Fruit fly (Drosophila melanogaster) whole organism, prepupa: Measurements from ENCODE around the gene Wdr33.

Experiments
- CG10669 ChIP-seq: fragments of 200-800 bp; sonication (Bioruptor generic); optimal IDR thresholded peaks from 3 replicates; lab custom pipeline; 2018; ENCODE audit warnings: missing biosample characterization, mild to moderate bottlenecking, missing genetic modification characterization, moderate library complexity
- CG11294 ChIP-seq: fragments of 200-800 bp; sonication (Bioruptor generic); IDR thresholded peaks from 2 replicates; pipeline ENCODE4 v1.3.6; 2022; ENCODE audit warnings: missing biosample characterization, missing genetic modification characterization
- CG11762 ChIP-seq: fragments of 200-800 bp; sonication (Bioruptor generic); optimal IDR thresholded peaks from 3 replicates; lab custom pipeline; 2016; ENCODE audit warnings: missing biosample characterization, missing genetic modification characterization; ENCODE audit not compliant: insufficient read depth
- CG11902 ChIP-seq: fragments of 200-800 bp; sonication (Bioruptor generic); optimal IDR thresholded peaks from 3 replicates; lab custom pipeline; 2016; ENCODE audit warnings: missing biosample characterization, missing genetic modification characterization
- CG15336 ChIP-seq: fragments of 200-800 bp; sonication (Bioruptor generic); IDR thresholded peaks from 2 replicates; pipeline ENCODE4 v1.3.6; 2022; ENCODE audit warnings: missing biosample characterization, missing genetic modification characterization
- CG1621 ChIP-seq: fragments of 200-800 bp; sonication (Bioruptor generic); optimal IDR thresholded peaks from 3 replicates; lab custom pipeline; 2018; ENCODE audit warnings: missing biosample characterization, mild to moderate bottlenecking, missing genetic modification characterization
- CG32006 ChIP-seq: fragments of 200-800 bp; sonication (Bioruptor generic); optimal IDR thresholded peaks from 3 replicates; lab custom pipeline; 2017; ENCODE audit warnings: missing biosample characterization, mild to moderate bottlenecking, missing genetic modification characterization
- CG34406 ChIP-seq: fragments of 200-800 bp; sonication (Bioruptor generic); optimal IDR thresholded peaks from 3 replicates; lab custom pipeline; 2016; ENCODE audit warnings: missing biosample characterization, missing genetic modification characterization
- CG3919 ChIP-seq: fragments of 200-800 bp; sonication (Bioruptor generic); optimal IDR thresholded peaks from 3 replicates; lab custom pipeline; 2016; ENCODE audit warnings: missing biosample characterization, missing genetic modification characterization
- CG6808 ChIP-seq: fragments of 200-800 bp; sonication (Bioruptor generic); optimal IDR thresholded peaks from 3 replicates; lab custom pipeline; 2017; ENCODE audit warnings: missing biosample characterization, missing genetic modification characterization, mild to moderate bottlenecking, moderate library complexity, missing genetic modification reagents
- CG6854 ChIP-seq: fragments of 200-800 bp; sonication (Bioruptor generic); optimal IDR thresholded peaks from 2 replicates; lab custom pipeline; 2017; ENCODE audit warnings: missing biosample characterization, mild to moderate bottlenecking, missing genetic modification characterization
- CG7368 ChIP-seq: fragments of 200-800 bp; sonication (Bioruptor generic); optimal IDR thresholded peaks from 3 replicates; lab custom pipeline; 2016; ENCODE audit warnings: missing biosample characterization, missing genetic modification characterization
- CG8319 ChIP-seq: fragments of 200-800 bp; sonication (Bioruptor generic); optimal IDR thresholded peaks from 3 replicates; lab custom pipeline; 2016; ENCODE audit warnings: missing biosample characterization, missing genetic modification characterization
- CG8632 ChIP-seq: fragments of 200-800 bp; sonication (Bioruptor generic); optimal IDR thresholded peaks from 3 replicates; lab custom pipeline; 2016; ENCODE audit warnings: missing biosample characterization, missing genetic modification characterization
- CG9139 ChIP-seq: fragments of 200-800 bp; sonication (Bioruptor generic); optimal IDR thresholded peaks from 3 replicates; lab custom pipeline; 2017; ENCODE audit warnings: missing biosample characterization, mild to moderate bottlenecking, missing genetic modification characterization
- Gug ChIP-seq: fragments of 200-800 bp; sonication (Bioruptor generic); IDR thresholded peaks from 2 replicates; pipeline ENCODE4 v1.3.6; 2022; ENCODE audit warnings: missing biosample characterization, missing genetic modification characterization
- Hr38 ChIP-seq: sonication (Bioruptor generic); optimal IDR thresholded peaks from 2 replicates; lab custom pipeline; 2016; ENCODE audit warnings: missing biosample characterization, missing genetic modification characterization
- Hr39 ChIP-seq: fragments of 200-800 bp; sonication (Bioruptor generic); optimal IDR thresholded peaks from 2 replicates; lab custom pipeline; 2016; ENCODE audit warnings: missing biosample characterization, missing genetic modification characterization
- Hr4 ChIP-seq: fragments of 200-800 bp; sonication (Bioruptor generic); optimal IDR thresholded peaks from 3 replicates; lab custom pipeline; 2016; ENCODE audit warnings: missing biosample characterization, missing genetic modification characterization
- Lpt ChIP-seq: fragments of 200-800 bp; sonication (Bioruptor generic); optimal IDR thresholded peaks from 3 replicates; lab custom pipeline; 2016; ENCODE audit warnings: missing biosample characterization, missing genetic modification characterization
- Met ChIP-seq: fragments of 200-800 bp; sonication (Bioruptor generic); optimal IDR thresholded peaks from 3 replicates; lab custom pipeline; 2016; ENCODE audit warnings: missing biosample characterization, missing genetic modification characterization
- OdsH ChIP-seq: fragments of 200-800 bp; sonication (Bioruptor generic); optimal IDR thresholded peaks from 3 replicates; lab custom pipeline; 2016; ENCODE audit warnings: missing biosample characterization, missing genetic modification characterization
- Sox14 ChIP-seq: fragments of 200-800 bp; sonication (Bioruptor generic); optimal IDR thresholded peaks from 3 replicates; lab custom pipeline; 2016; ENCODE audit warnings: missing biosample characterization, missing genetic modification characterization
- Sox15 ChIP-seq: fragments of 200-800 bp; sonication (Bioruptor generic); optimal IDR thresholded peaks from 3 replicates; lab custom pipeline; 2016; ENCODE audit warnings: missing biosample characterization, missing genetic modification characterization
- achi ChIP-seq: fragments of 200-800 bp; sonication (Bioruptor generic); optimal IDR thresholded peaks from 3 replicates; lab custom pipeline; 2016; ENCODE audit warnings: missing biosample characterization, missing genetic modification characterization
- acj6 ChIP-seq: fragments of 200-800 bp; sonication (Bioruptor generic); optimal IDR thresholded peaks from 3 replicates; lab custom pipeline; 2016; ENCODE audit warnings: missing biosample characterization, missing genetic modification characterization
- cyc ChIP-seq: fragments of 200-800 bp; sonication (Bioruptor generic); optimal IDR thresholded peaks from 3 replicates; lab custom pipeline; 2016; ENCODE audit warnings: missing biosample characterization, missing genetic modification characterization
- dsx ChIP-seq: fragments of 200-800 bp; optimal IDR thresholded peaks from 3 replicates; lab custom pipeline; 2019; ENCODE audit warnings: missing biosample characterization, mild to moderate bottlenecking, missing genetic modification characterization, moderate library complexity; ENCODE audit not compliant: poor library complexity, severe bottlenecking
- esn ChIP-seq: fragments of 200-800 bp; sonication (Bioruptor generic); optimal IDR thresholded peaks from 2 replicates; lab custom pipeline; 2016; ENCODE audit warnings: missing biosample characterization, mild to moderate bottlenecking, missing genetic modification characterization, moderate library complexity
- fd59A ChIP-seq: fragments of 200-800 bp; sonication (Bioruptor generic); optimal IDR thresholded peaks from 2 replicates; lab custom pipeline; 2017; ENCODE audit warnings: missing biosample characterization, mild to moderate bottlenecking, missing genetic modification characterization, missing genetic modification reagents
- net ChIP-seq: fragments of 200-800 bp; sonication (Bioruptor generic); optimal IDR thresholded peaks from 3 replicates; lab custom pipeline; 2016; ENCODE audit warnings: missing biosample characterization, missing genetic modification characterization
- pdm3 ChIP-seq: fragments of 200-800 bp; sonication (Bioruptor generic); optimal IDR thresholded peaks from 3 replicates; lab custom pipeline; 2016; ENCODE audit warnings: missing biosample characterization, missing genetic modification characterization
- salr ChIP-seq, 2 experiments: fragments of 200-800 bp; sonication (Bioruptor generic); optimal IDR thresholded peaks; 3 replicates each; lab custom pipeline; 2016 to 2018; ENCODE audit warnings: missing biosample characterization in 2 of 2, missing genetic modification characterization in 2 of 2, mild to moderate bottlenecking in 1 of 2
- spab ChIP-seq: fragments of 200-800 bp; sonication (Bioruptor generic); optimal IDR thresholded peaks from 2 replicates; lab custom pipeline; 2017; ENCODE audit warnings: missing biosample characterization, mild to moderate bottlenecking, missing genetic modification characterization, missing genetic modification reagents
- ss ChIP-seq, 2 experiments: fragments of 200-800 bp; sonication (Bioruptor generic); optimal IDR thresholded peaks; 2 replicates in 1 of 2; 3 replicates in 1 of 2; lab custom pipeline; 2017 to 2018; ENCODE audit warnings: mild to moderate bottlenecking in 2 of 2, missing biosample characterization in 2 of 2, missing genetic modification characterization in 2 of 2, moderate library complexity in 1 of 2
- svp ChIP-seq: fragments of 200-800 bp; sonication (Bioruptor generic); peaks from one replicate; lab custom pipeline; 2016; ENCODE audit warnings: missing biosample characterization, missing genetic modification characterization
- topi ChIP-seq: fragments of 200-800 bp; sonication (Bioruptor generic); optimal IDR thresholded peaks from 3 replicates; lab custom pipeline; 2016; ENCODE audit warnings: missing biosample characterization, missing genetic modification characterization

The Wdr33 gene

dm6 chr3R:5624115-5624878 lies 36.1 kb upstream of the Wdr33 start, which contains the start of the genes Dph4, Spec2 and RpL13A (continued):
- TF ChIP-seq CG8632 (GFP tag; lab: Kevin White, UChicago) = peak; percentile 60
- peak; percentile 83 for TF ChIP-seq CG6808 (GFP tag; lab: Kevin White, UChicago)
- TF ChIP-seq CG10669 (GFP tag; lab: Kevin White, UChicago) = no peak
- no peak for TF ChIP-seq OdsH (GFP tag; lab: Kevin White, UChicago)
- TF ChIP-seq CG7368 (GFP tag; lab: Kevin White, UChicago) = peak; percentile 86
- peak; percentile 92 for TF ChIP-seq esn (GFP tag; lab: Kevin White, UChicago)
- TF ChIP-seq CG11902 (GFP tag; lab: Kevin White, UChicago) = peak; percentile 48
- TF ChIP-seq acj6 (GFP tag; lab: Kevin White, UChicago) = peak; percentile 83
- peak; percentile 94 for TF ChIP-seq CG3919
- peak; percentile 23 for TF ChIP-seq Sox15 (GFP tag; lab: Kevin White, UChicago)
- no peak for TF ChIP-seq CG32006 (GFP tag; lab: Kevin White, UChicago)
- no peak for TF ChIP-seq spab (GFP tag; lab: Kevin White, UChicago)
- peak; percentile 73 for TF ChIP-seq CG8319 (GFP tag; lab: Kevin White, UChicago)
- no peak for TF ChIP-seq Lpt
- peak; percentile 95 for TF ChIP-seq CG6854 (GFP tag; lab: Kevin White, UChicago)

dm6 chr3R:5627552-5627951 lies 32.9 kb upstream of the Wdr33 start, which contains the start of gene CG31551:
Gene CG31551, plus strand, starts transcription at chr3R:5627852.
- no peak for TF ChIP-seq CG8632 (GFP tag; lab: Kevin White, UChicago)
- TF ChIP-seq salr (GFP tag; optimal IDR thresholded peaks at IDR 0.05; lab: Kevin White, UChicago) = no peak
- no peak for TF ChIP-seq Met (GFP tag; lab: Kevin White, UChicago)
- TF ChIP-seq Lpt = no peak
- TF ChIP-seq CG15336 (GFP tag; lab: Robert Waterston, UW) = no peak
- TF ChIP-seq, all 60 proteins: peak for 0

dm6 chr3R:5632182-5632581 lies 28.3 kb upstream of the Wdr33 start, which contains the start of gene CG31549:
Gene CG31549, plus strand, starts transcription at chr3R:5632192.
- TF ChIP-seq CG3919 (no peak), Hr4 (GFP tag; lab: Kevin White, UChicago) (no peak), cyc (no peak), svp (no peak), CG11294 (GFP tag; lab: Robert Waterston, UW) (no peak), esn (GFP tag; lab: Kevin White, UChicago) (no peak), CG11762 (GFP tag; lab: Kevin White, UChicago) (no peak), Gug (GFP tag; lab: Robert Waterston, UW) (no peak), CG34406 (GFP tag; lab: Kevin White, UChicago) (no peak), topi (GFP tag; lab: Kevin White, UChicago) (no peak)
- TF ChIP-seq, all 60 proteins: peak for 0

dm6 chr3R:5633437-5633836 lies 27.0 kb upstream of the Wdr33 start, which contains the start of gene CG12171:
Gene CG12171, plus strand, starts transcription at chr3R:5633627.
- TF ChIP-seq esn (GFP tag; lab: Kevin White, UChicago) (peak; percentile 8), svp (peak; percentile 98), Hr38 (no peak)

dm6 chr3R:5635524-5635923 lies 24.9 kb upstream of the Wdr33 start, which contains the start of gene CG31546:
Gene CG31546, minus strand, starts transcription at chr3R:5635624.
- no peak for TF ChIP-seq CG7368 (GFP tag; lab: Kevin White, UChicago)
- TF ChIP-seq net (GFP tag; lab: Kevin White, UChicago) = no peak
- no peak for TF ChIP-seq Lpt
- no peak for TF ChIP-seq spab (GFP tag; lab: Kevin White, UChicago)
- TF ChIP-seq CG34406 (GFP tag; lab: Kevin White, UChicago) = no peak
- no peak for TF ChIP-seq CG8319 (GFP tag; lab: Kevin White, UChicago)
- no peak for TF ChIP-seq pdm3
- no peak for TF ChIP-seq CG1621 (tag; lab: Kevin White, UChicago)
- TF ChIP-seq CG9139 (GFP tag; lab: Kevin White, UChicago) = no peak
- no peak for TF ChIP-seq fd59A (GFP tag; lab: Kevin White, UChicago)
- no peak for TF ChIP-seq dsx (GFP tag; lab: Kevin White, UChicago)
- TF ChIP-seq ss (GFP tag; optimal IDR thresholded peaks at IDR 0.05; lab: Kevin White, UChicago) = no peak
- no peak for TF ChIP-seq achi (GFP tag; lab: Kevin White, UChicago)
- no peak for TF ChIP-seq esn (GFP tag; lab: Kevin White, UChicago)
- no peak for TF ChIP-seq Hr4 (GFP tag; lab: Kevin White, UChicago)
- no peak for TF ChIP-seq CG10669 (GFP tag; lab: Kevin White, UChicago)
- no peak for TF ChIP-seq Hr39
- TF ChIP-seq Sox14 (GFP tag; lab: Kevin White, UChicago) = no peak
